Fruit fly (Drosophila melanogaster): ENCODE results near the gene CG33494.

DNA sequence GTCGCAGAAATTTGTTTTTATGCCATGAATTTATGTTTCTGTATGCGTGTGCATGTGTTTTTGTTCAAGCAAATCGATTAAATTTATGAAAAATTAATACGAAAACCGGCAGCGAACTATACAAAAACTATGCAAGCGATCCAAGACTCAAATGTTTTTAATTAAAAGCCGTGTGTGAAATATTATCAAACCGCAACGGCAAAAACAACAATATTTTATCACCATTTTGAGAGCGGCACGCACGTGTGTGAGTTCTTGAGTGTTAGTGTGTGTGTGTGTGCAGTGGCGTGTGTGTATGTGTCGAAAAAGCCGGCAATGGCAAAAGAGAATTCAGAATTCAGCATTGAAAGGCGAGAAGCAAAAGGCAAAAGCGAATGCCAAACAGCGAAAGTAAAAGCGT is 23.6 kb upstream of the CG33494 start:
- TF ChIP-seq CG15336 (GFP tag; IDR thresholded peaks at IDR 0.05) (no peak), Ets96B (tag; optimal IDR thresholded peaks at IDR 0.05) (no peak), CG1621 (tag; optimal IDR thresholded peaks at IDR 0.05) (no peak), CG3032 (tag; optimal IDR thresholded peaks at IDR 0.05) (no peak), CG11902 (GFP tag; optimal IDR thresholded peaks at IDR 0.05) (no peak), fkh (GFP tag; optimal IDR thresholded peaks at IDR 0.05) (no peak), CG11294 (GFP tag; IDR thresholded peaks at IDR 0.05) (no peak), Ets21C (GFP tag; optimal IDR thresholded peaks at IDR 0.05) (no peak), lz (GFP tag; optimal IDR thresholded peaks at IDR 0.05) (no peak), Lpt (GFP tag; optimal IDR thresholded peaks at IDR 0.05) (no peak), CG6854 (GFP tag; optimal IDR thresholded peaks at IDR 0.05) (no peak), CG6276 (GFP tag; optimal IDR thresholded peaks at IDR 0.05) (no peak), Sox15 (GFP tag; optimal IDR thresholded peaks at IDR 0.05) (no peak), Met (GFP tag; optimal IDR thresholded peaks at IDR 0.05) (no peak)

Data from whole organism, prepupa.